Fruit fly (Drosophila melanogaster) whole organism, adult: ENCODE data around the gene CG5111.

Experiments
- CG12768 ChIP-seq: fragments of 200-800 bp; sonication (Bioruptor generic); optimal IDR thresholded peaks from 2 replicates; lab custom pipeline; 2017; ENCODE audit warnings: missing biosample characterization, missing genetic modification characterization, mild to moderate bottlenecking, moderate library complexity, missing genetic modification reagents
- CG33017 ChIP-seq: fragments of 200-800 bp; sonication (Bioruptor generic); optimal IDR thresholded peaks from 2 replicates; lab custom pipeline; 2018; ENCODE audit warnings: missing biosample characterization, mild to moderate bottlenecking, missing genetic modification characterization, moderate library complexity
- CG7101 ChIP-seq: fragments of 200-800 bp; sonication (Bioruptor generic); optimal IDR thresholded peaks from 2 replicates; lab custom pipeline; 2018; ENCODE audit warnings: missing biosample characterization, mild to moderate bottlenecking, missing genetic modification characterization, moderate library complexity
- Clk ChIP-seq: fragments of 200-800 bp; sonication (Bioruptor generic); optimal IDR thresholded peaks from 2 replicates; lab custom pipeline; 2017; ENCODE audit warnings: missing biosample characterization, missing genetic modification characterization
- Hr96 ChIP-seq: fragments of 200-800 bp; sonication (Bioruptor generic); optimal IDR thresholded peaks from 2 replicates; lab custom pipeline; 2016; ENCODE audit warnings: missing biosample characterization, missing genetic modification characterization
- Mnt ChIP-seq: fragments of 200-800 bp; sonication (Bioruptor generic); optimal IDR thresholded peaks from 2 replicates; lab custom pipeline; 2016; ENCODE audit warnings: missing biosample characterization, mild to moderate bottlenecking, missing genetic modification characterization
- bab1 ChIP-seq: fragments of 200-800 bp; sonication (Bioruptor generic); optimal IDR thresholded peaks from 3 replicates; lab custom pipeline; 2019; ENCODE audit warnings: missing biosample characterization, mild to moderate bottlenecking, missing genetic modification characterization, moderate library complexity
- cic ChIP-seq: fragments of 200-800 bp; sonication (Bioruptor generic); optimal IDR thresholded peaks from 2 replicates; lab custom pipeline; 2017; ENCODE audit warnings: missing biosample characterization, mild to moderate bottlenecking, missing genetic modification characterization, moderate library complexity
- kay ChIP-seq: fragments of 200-800 bp; sonication (Bioruptor generic); peaks from one replicate; lab custom pipeline; 2016; ENCODE audit warnings: missing biosample characterization, missing genetic modification characterization, borderline replicate concordance
- toe ChIP-seq: fragments of 200-800 bp; sonication (Bioruptor generic); optimal IDR thresholded peaks from 2 replicates; lab custom pipeline; 2016; ENCODE audit warnings: missing biosample characterization, missing genetic modification characterization

DNA sequence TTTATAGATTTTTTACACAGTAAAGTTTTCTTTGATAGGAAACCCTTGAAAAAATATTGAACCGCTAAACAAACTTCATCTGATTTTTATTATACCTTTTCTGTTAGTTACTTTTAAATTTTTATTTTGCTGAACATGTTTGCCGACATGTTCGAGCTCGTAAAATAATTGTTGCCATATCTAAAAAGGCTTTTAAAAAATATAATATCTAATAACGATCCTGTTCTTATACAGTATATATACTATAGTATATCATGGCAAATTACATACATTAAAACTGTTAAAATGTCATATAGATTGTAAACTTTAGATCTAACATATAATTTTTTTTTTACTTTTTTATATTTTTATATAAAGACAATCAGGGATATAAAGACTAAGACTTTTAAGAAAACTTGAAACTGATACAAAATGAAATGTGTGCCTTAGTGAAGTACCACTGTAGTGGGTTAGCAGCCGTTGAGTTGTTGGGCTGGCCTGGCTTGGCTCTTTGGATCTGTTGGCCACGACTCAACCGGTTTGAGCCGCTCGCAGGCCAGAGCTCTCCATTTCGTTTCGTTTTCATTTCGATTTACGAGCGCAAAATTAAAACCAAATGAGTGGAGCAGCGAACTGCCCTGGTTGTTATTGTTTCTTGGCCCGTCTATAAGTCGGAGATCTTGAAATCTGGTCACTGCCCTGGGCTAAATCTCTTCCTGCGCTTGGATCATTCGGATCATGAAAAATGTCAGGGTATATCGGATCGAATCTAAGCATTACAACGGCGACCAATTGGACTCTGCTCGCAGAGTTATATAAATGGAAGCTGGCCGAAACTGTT, 26.5 kb downstream of the CG5111 start:
- TF ChIP-seq toe (GFP tag; lab: Kevin White, UChicago) (no peak), Clk (GFP tag; lab: Kevin White, UChicago) (no peak), cic (no peak), CG33017 (tag; lab: Kevin White, UChicago) (no peak), kay (no peak), CG7101 (tag; lab: Kevin White, UChicago) (no peak), Mnt (no peak), bab1 (GFP tag; lab: Kevin White, UChicago) (no peak), CG12768 (no peak), Hr96 (no peak)
